Worm (Caenorhabditis elegans) whole organism, young adult: ENCODE measurements around the gene str-182.

Experiments used
- F57A8.1 ChIP-seq: fragments of 200-800 bp; sonication (Bioruptor generic); optimal IDR thresholded peaks from 2 replicates; lab custom pipeline; 2018; ENCODE audit warnings: mild to moderate bottlenecking, missing genetic modification characterization, moderate library complexity, missing compliant biosample characterization
- K11D2.4 ChIP-seq: fragments of 200-800 bp; sonication (Bioruptor generic); IDR thresholded peaks from 2 replicates; pipeline ENCODE4 v1.3.6; 2022; ENCODE audit warnings: missing genetic modification reagents, missing genetic modification characterization, missing compliant biosample characterization
- ama-1 ChIP-seq, 3 experiments: fragments of 150-350 bp in 1 of 3; sonication (generic microtip) in 2 of 3; optimal IDR thresholded peaks; 2 replicates each; lab custom pipeline; 2014 to 2018; ENCODE audit warnings: missing biosample characterization in 2 of 3, missing genetic modification characterization in 2 of 3, missing genetic modification reagents in 2 of 3
- dpl-1 ChIP-seq: fragments of 150-350 bp; optimal IDR thresholded peaks from 2 replicates; lab custom pipeline; 2014; ENCODE audit warnings: missing biosample characterization, missing genetic modification reagents, missing genetic modification characterization
- efl-1 ChIP-seq: fragments of 150-350 bp; optimal IDR thresholded peaks from 2 replicates; lab custom pipeline; 2014; ENCODE audit warnings: missing biosample characterization, missing genetic modification reagents, missing genetic modification characterization
- him-1 ChIP-seq: sonication (generic microtip); optimal IDR thresholded peaks from 2 replicates; lab custom pipeline; 2016; ENCODE audit warnings: missing genotype, missing genetic modification reagents, missing genetic modification characterization, missing compliant biosample characterization
- hlh-12 ChIP-seq: sonication (generic microtip); optimal IDR thresholded peaks from 2 replicates; lab custom pipeline; 2016; ENCODE audit warnings: missing genetic modification characterization, missing compliant biosample characterization
- hmg-1.2 ChIP-seq: fragments of 200-800 bp; sonication (Bioruptor generic); IDR thresholded peaks from 2 replicates; pipeline ENCODE4 v1.3.6; 2022; ENCODE audit warnings: missing genetic modification reagents, missing genetic modification characterization, missing compliant biosample characterization
- hmg-20 ChIP-seq: fragments of 200-800 bp; sonication (Bioruptor generic); IDR thresholded peaks from 2 replicates; pipeline ENCODE4 v1.3.6; 2022; ENCODE audit warnings: missing genetic modification reagents, missing genetic modification characterization, missing compliant biosample characterization
- lsl-1 ChIP-seq: fragments of 200-800 bp; sonication (Bioruptor generic); optimal IDR thresholded peaks from 2 replicates; lab custom pipeline; 2018; ENCODE audit warnings: mild to moderate bottlenecking, missing genetic modification characterization, moderate library complexity, missing compliant biosample characterization
- madf-10 ChIP-seq: sonication (generic microtip); optimal IDR thresholded peaks from 2 replicates; lab custom pipeline; 2016; ENCODE audit warnings: mild to moderate bottlenecking, missing genetic modification characterization, missing compliant biosample characterization
- madf-6 ChIP-seq: fragments of 200-800 bp; sonication (Bioruptor generic); IDR thresholded peaks from 2 replicates; pipeline ENCODE4 v1.3.6; 2022; ENCODE audit warnings: missing genetic modification reagents, missing genetic modification characterization, missing compliant biosample characterization
- unc-62 ChIP-seq: fragments of 150-350 bp; optimal IDR thresholded peaks from 2 replicates; lab custom pipeline; 2014; ENCODE audit warnings: missing biosample characterization, missing genetic modification reagents, missing genetic modification characterization

- no peak for TF ChIP-seq hlh-12
- TF ChIP-seq dpl-1 (GFP tag; lab: Kevin White, UChicago), result no peak
- no peak for TF ChIP-seq madf-10 (tag; lab: Kevin White, UChicago)
- TF ChIP-seq hmg-1.2 (GFP tag; lab: Robert Waterston, UW), result no peak
- peak; percentile 12 for TF ChIP-seq unc-62
- no peak for TF ChIP-seq lsl-1
- no peak for TF ChIP-seq K11D2.4 (GFP tag; lab: Robert Waterston, UW)
- no peak for TF ChIP-seq F57A8.1 (GFP tag; lab: Kevin White, UChicago)
- no peak for TF ChIP-seq ama-1 (optimal IDR thresholded peaks at IDR 0.05; lab: Kevin White, UChicago)
- no peak for TF ChIP-seq ama-1 (GFP tag; optimal IDR thresholded peaks at IDR 0.05; lab: Kevin White, UChicago)
- TF ChIP-seq him-1 (tag; lab: Kevin White, UChicago), result no peak
- TF ChIP-seq madf-6 (GFP tag; lab: Robert Waterston, UW), result no peak
- TF ChIP-seq efl-1 (GFP tag; lab: Kevin White, UChicago), result no peak
- no peak for TF ChIP-seq hmg-20 (GFP tag; lab: Robert Waterston, UW)
These were observed 48.1 kb upstream of the str-182 start, which contains the start of gene lys-2 for ce11 chrV:10281374-10281773.
